Fruit fly (Drosophila melanogaster) whole organism, embryonic: ENCODE results near the gene CG10300.

ENCODE experiments used
- Aef1 ChIP-seq: fragments of 200-800 bp; sonication (Bioruptor generic); IDR thresholded peaks from 3 replicates; pipeline ENCODE4 v1.3.6; 2022; ENCODE audit warnings: missing biosample characterization, missing genetic modification characterization
- Atf3 ChIP-seq: fragments of 200-800 bp; sonication (Bioruptor generic); optimal IDR thresholded peaks from 3 replicates; lab custom pipeline; 2016; ENCODE audit warnings: missing biosample characterization, missing genetic modification characterization
- Blimp-1 ChIP-seq: fragments of 200-800 bp; sonication (Bioruptor generic); optimal IDR thresholded peaks from 3 replicates; lab custom pipeline; 2018; ENCODE audit warnings: missing biosample characterization, missing genetic modification characterization, mild to moderate bottlenecking, moderate library complexity, missing genetic modification reagents
- BtbVII ChIP-seq: fragments of 200-800 bp; sonication (Bioruptor generic); optimal IDR thresholded peaks from 3 replicates; lab custom pipeline; 2017; ENCODE audit warnings: missing biosample characterization, mild to moderate bottlenecking, missing genetic modification characterization
- CG10209 ChIP-seq: fragments of 200-800 bp; sonication (Bioruptor generic); optimal IDR thresholded peaks from 3 replicates; lab custom pipeline; 2017; ENCODE audit warnings: missing biosample characterization, mild to moderate bottlenecking, missing genetic modification characterization, missing genetic modification reagents
- CG1024 ChIP-seq: fragments of 200-800 bp; sonication (Bioruptor generic); IDR thresholded peaks from 2 replicates; pipeline ENCODE4 v1.3.6; 2022; ENCODE audit warnings: missing biosample characterization, missing genetic modification characterization
- CG10267 ChIP-seq: fragments of 200-800 bp; sonication (Bioruptor generic); optimal IDR thresholded peaks from 2 replicates; lab custom pipeline; 2018; ENCODE audit warnings: missing biosample characterization, mild to moderate bottlenecking, missing genetic modification characterization, moderate library complexity
- CG10366 ChIP-seq: fragments of 200-800 bp; sonication (Bioruptor generic); IDR thresholded peaks from 2 replicates; pipeline ENCODE4 v1.3.6; 2022; ENCODE audit warnings: missing biosample characterization, missing genetic modification characterization
- CG10979 ChIP-seq: fragments of 200-800 bp; sonication (Bioruptor generic); optimal IDR thresholded peaks from 2 replicates; lab custom pipeline; 2018; ENCODE audit warnings: missing biosample characterization, mild to moderate bottlenecking, missing genetic modification characterization, moderate library complexity
- CG11696 ChIP-seq: fragments of 200-800 bp; sonication (Bioruptor generic); IDR thresholded peaks from 2 replicates; pipeline ENCODE4 v1.3.6; 2022; ENCODE audit warnings: missing biosample characterization, missing genetic modification characterization
- CG1233 ChIP-seq: fragments of 200-800 bp; sonication (Bioruptor generic); optimal IDR thresholded peaks from 4 replicates; lab custom pipeline; 2018; ENCODE audit warnings: missing biosample characterization, mild to moderate bottlenecking, missing genetic modification characterization
- CG12659 ChIP-seq: fragments of 200-800 bp; sonication (Bioruptor generic); optimal IDR thresholded peaks from 3 replicates; lab custom pipeline; 2017; ENCODE audit warnings: mild to moderate bottlenecking, missing biosample characterization, missing genetic modification reagents, missing genetic modification characterization
- CG12942 ChIP-seq: fragments of 200-800 bp; sonication (Bioruptor generic); optimal IDR thresholded peaks from 3 replicates; lab custom pipeline; 2016; ENCODE audit warnings: missing biosample characterization, missing genetic modification characterization
- CG13624 ChIP-seq: fragments of 200-800 bp; sonication (Bioruptor generic); optimal IDR thresholded peaks from 2 replicates; lab custom pipeline; 2016; ENCODE audit warnings: missing biosample characterization, missing genetic modification characterization
- CG14441 ChIP-seq: fragments of 200-800 bp; sonication (Bioruptor generic); IDR thresholded peaks from 2 replicates; pipeline ENCODE4 v1.3.6; 2022; ENCODE audit warnings: missing biosample characterization, missing genetic modification characterization
- CG15514 ChIP-seq: fragments of 200-800 bp; sonication (Bioruptor generic); optimal IDR thresholded peaks from 3 replicates; lab custom pipeline; 2017; ENCODE audit warnings: missing biosample characterization, missing genetic modification characterization, mild to moderate bottlenecking, moderate library complexity, missing genetic modification reagents
- CG15601 ChIP-seq: fragments of 200-800 bp; sonication (Bioruptor generic); optimal IDR thresholded peaks from 3 replicates; lab custom pipeline; 2019; ENCODE audit warnings: missing biosample characterization, mild to moderate bottlenecking, missing genetic modification characterization, moderate library complexity
- CG15696 ChIP-seq: fragments of 200-800 bp; sonication (Bioruptor generic); optimal IDR thresholded peaks from 2 replicates; lab custom pipeline; 2019; ENCODE audit warnings: missing biosample characterization, mild to moderate bottlenecking, missing genetic modification characterization, moderate library complexity
- CG16815 ChIP-seq: fragments of 200-800 bp; sonication (Bioruptor generic); optimal IDR thresholded peaks from 3 replicates; lab custom pipeline; 2017; ENCODE audit warnings: missing biosample characterization, mild to moderate bottlenecking, missing genetic modification characterization
- CG17802 ChIP-seq: fragments of 200-800 bp; sonication (Bioruptor generic); optimal IDR thresholded peaks from 2 replicates; lab custom pipeline; 2018; ENCODE audit warnings: missing biosample characterization, mild to moderate bottlenecking, missing genetic modification characterization, moderate library complexity
- CG2199 ChIP-seq: fragments of 200-800 bp; sonication (Bioruptor generic); IDR thresholded peaks from 3 replicates; pipeline ENCODE4 v1.3.6; 2022; ENCODE audit warnings: missing biosample characterization, missing genetic modification characterization
- CG3407 ChIP-seq: fragments of 200-800 bp; sonication (Bioruptor generic); optimal IDR thresholded peaks from 2 replicates; lab custom pipeline; 2018; ENCODE audit warnings: missing biosample characterization, mild to moderate bottlenecking, missing genetic modification characterization
- CG34422 ChIP-seq: fragments of 200-800 bp; sonication (Bioruptor generic); IDR thresholded peaks from 3 replicates; pipeline ENCODE4 v1.3.6; 2022; ENCODE audit warnings: missing biosample characterization, missing genetic modification characterization
- CG3838 ChIP-seq: fragments of 200-800 bp; sonication (Bioruptor generic); optimal IDR thresholded peaks from 3 replicates; lab custom pipeline; 2016; ENCODE audit warnings: missing biosample characterization, missing genetic modification characterization
- CG4730 ChIP-seq: fragments of 200-800 bp; sonication (Bioruptor generic); IDR thresholded peaks from 2 replicates; pipeline ENCODE4 v1.3.6; 2022; ENCODE audit warnings: missing biosample characterization, missing genetic modification characterization
- CG4854 ChIP-seq: fragments of 200-800 bp; sonication (Bioruptor generic); optimal IDR thresholded peaks from 2 replicates; lab custom pipeline; 2016; ENCODE audit warnings: missing biosample characterization, missing genetic modification characterization, inconsistent platforms
- CG5180 ChIP-seq: fragments of 200-800 bp; sonication (Bioruptor generic); optimal IDR thresholded peaks from 3 replicates; lab custom pipeline; 2017; ENCODE audit warnings: missing biosample characterization, missing genetic modification characterization, mild to moderate bottlenecking, moderate library complexity, missing genetic modification reagents
- CG7745 ChIP-seq: fragments of 200-800 bp; sonication (Bioruptor generic); optimal IDR thresholded peaks from 2 replicates; lab custom pipeline; 2018; ENCODE audit warnings: missing biosample characterization, mild to moderate bottlenecking, missing genetic modification characterization, moderate library complexity
- CG8359 ChIP-seq: fragments of 200-800 bp; sonication (Bioruptor generic); optimal IDR thresholded peaks from 2 replicates; lab custom pipeline; 2017; ENCODE audit warnings: missing biosample characterization, mild to moderate bottlenecking, missing genetic modification characterization, borderline replicate concordance
- CG9932 ChIP-seq: fragments of 200-800 bp; sonication (Bioruptor generic); IDR thresholded peaks from 2 replicates; pipeline ENCODE4 v1.3.6; 2022; ENCODE audit warnings: missing biosample characterization, missing genetic modification characterization
- D19B ChIP-seq: fragments of 200-800 bp; sonication (Bioruptor generic); optimal IDR thresholded peaks from 2 replicates; lab custom pipeline; 2017; ENCODE audit warnings: missing biosample characterization, mild to moderate bottlenecking, missing genetic modification characterization
- Elba2 ChIP-seq: fragments of 200-800 bp; sonication (Bioruptor generic); optimal IDR thresholded peaks from 3 replicates; lab custom pipeline; 2016; ENCODE audit warnings: missing biosample characterization, missing genetic modification characterization
- Hr78 ChIP-seq, 2 experiments: fragments of 200-800 bp in 1 of 2; fragments of >200 bp in 1 of 2; sonication (Bioruptor generic) in 1 of 2; optimal IDR thresholded peaks; 2 replicates each; lab custom pipeline; 2017 to 2019; ENCODE audit warnings: missing biosample characterization in 2 of 2, missing genetic modification characterization in 2 of 2, mild to moderate bottlenecking in 1 of 2, moderate library complexity in 1 of 2
- Usf ChIP-seq: fragments of 200-800 bp; sonication (Bioruptor generic); optimal IDR thresholded peaks from 2 replicates; lab custom pipeline; 2017; ENCODE audit warnings: missing genotype, missing biosample characterization, missing genetic modification characterization
- Xbp1 ChIP-seq: fragments of 200-800 bp; sonication (Bioruptor generic); optimal IDR thresholded peaks from 3 replicates; lab custom pipeline; 2016; ENCODE audit warnings: missing biosample characterization, mild to moderate bottlenecking, missing genetic modification characterization
- bsh ChIP-seq, 2 experiments: fragments of 200-800 bp; sonication (Bioruptor generic); optimal IDR thresholded peaks; 2 replicates each; lab custom pipeline; 2017 to 2018; ENCODE audit warnings: mild to moderate bottlenecking in 2 of 2, missing biosample characterization in 2 of 2, missing genetic modification characterization in 2 of 2, moderate library complexity in 1 of 2
- danr ChIP-seq: fragments of 200-800 bp; sonication (Bioruptor generic); IDR thresholded peaks from 2 replicates; pipeline ENCODE4 v1.3.6; 2022; ENCODE audit warnings: missing biosample characterization, missing genetic modification characterization
- esg ChIP-seq: fragments of 200-800 bp; sonication (Bioruptor generic); conservative IDR thresholded peaks from 2 replicates; pipeline ENCODE4 v1.3.6; 2022; ENCODE audit warnings: missing biosample characterization, missing genetic modification characterization
- fd96Cb ChIP-seq: fragments of 200-800 bp; sonication (Bioruptor generic); optimal IDR thresholded peaks from 2 replicates; lab custom pipeline; 2018; ENCODE audit warnings: missing biosample characterization, mild to moderate bottlenecking, missing genetic modification characterization, moderate library complexity
- gce ChIP-seq: fragments of 200-800 bp; sonication (Bioruptor generic); IDR thresholded peaks from 3 replicates; pipeline ENCODE4 v1.3.6; 2022; ENCODE audit warnings: missing biosample characterization, missing genetic modification characterization
- gem ChIP-seq: fragments of 200-800 bp; sonication (Bioruptor generic); optimal IDR thresholded peaks from 2 replicates; lab custom pipeline; 2019; ENCODE audit warnings: missing biosample characterization, mild to moderate bottlenecking, missing genetic modification characterization, moderate library complexity
- grn ChIP-seq: fragments of 200-800 bp; sonication (Bioruptor generic); optimal IDR thresholded peaks from 3 replicates; lab custom pipeline; 2017; ENCODE audit warnings: missing biosample characterization, missing genetic modification characterization
- hbn ChIP-seq: fragments of 200-800 bp; sonication (Bioruptor generic); IDR thresholded peaks from 2 replicates; pipeline ENCODE4 v1.3.6; 2022; ENCODE audit warnings: missing biosample characterization, missing genetic modification characterization; ENCODE audit not compliant: partially characterized antibody
- her ChIP-seq: fragments of 200-800 bp; sonication (Bioruptor generic); optimal IDR thresholded peaks from 2 replicates; lab custom pipeline; 2016; ENCODE audit warnings: missing biosample characterization, missing genetic modification characterization
- hkb ChIP-seq, 2 experiments: fragments of 200-800 bp in 1 of 2; fragments of >200 bp in 1 of 2; sonication (Bioruptor generic) in 1 of 2; IDR thresholded peaks in 1 of 2; optimal IDR thresholded peaks in 1 of 2; 2 replicates each; pipeline versions ENCODE4 v1.3.6 to Lab custom; 2017 to 2022; ENCODE audit warnings: missing biosample characterization in 1 of 2, missing genetic modification characterization in 1 of 2
- jumu ChIP-seq: fragments of 200-800 bp; sonication (Bioruptor generic); optimal IDR thresholded peaks from 3 replicates; lab custom pipeline; 2016; ENCODE audit warnings: missing biosample characterization, missing genetic modification characterization
- kah ChIP-seq: fragments of 200-800 bp; sonication (Bioruptor generic); optimal IDR thresholded peaks from 2 replicates; lab custom pipeline; 2018; ENCODE audit warnings: missing biosample characterization, mild to moderate bottlenecking, missing genetic modification characterization
- knrl ChIP-seq: fragments of 200-800 bp; sonication (Bioruptor generic); IDR thresholded peaks from 3 replicates; pipeline ENCODE4 v1.3.6; 2022; ENCODE audit warnings: missing biosample characterization, missing genetic modification characterization; ENCODE audit not compliant: partially characterized antibody
- mld ChIP-seq: fragments of 200-800 bp; sonication (Bioruptor generic); IDR thresholded peaks from 3 replicates; pipeline ENCODE4 v1.3.6; 2022; ENCODE audit warnings: missing biosample characterization, missing genetic modification characterization; ENCODE audit not compliant: partially characterized antibody
- sens ChIP-seq: fragments of 200-800 bp; sonication (Bioruptor generic); peaks from one replicate; lab custom pipeline; 2016; ENCODE audit warnings: missing biosample characterization, missing genetic modification characterization
- twi ChIP-seq: fragments of 200-800 bp; optimal IDR thresholded peaks from 2 replicates; lab custom pipeline; 2019; ENCODE audit warnings: missing biosample characterization, mild to moderate bottlenecking, missing genetic modification characterization, moderate library complexity

CG10300 gene

dm6 chr3R:23732990-23733512, 21.7 kb downstream of the CG10300 start, which contains the start of the genes Hmgcr and Rpn9 (continued):
- no peak for TF ChIP-seq esg (GFP tag; lab: Robert Waterston, UW)
- TF ChIP-seq CG17802 (tag; lab: Kevin White, UChicago): no peak
- no peak for TF ChIP-seq fd96Cb (tag; lab: Kevin White, UChicago)
- TF ChIP-seq gem (tag; lab: Kevin White, UChicago): peak; percentile 35
- no peak for TF ChIP-seq CG4854 (GFP tag; lab: Kevin White, UChicago)
- TF ChIP-seq CG15601 (tag; lab: Kevin White, UChicago): peak; percentile 76
- no peak for TF ChIP-seq CG5180
- no peak for TF ChIP-seq CG15696 (tag; lab: Kevin White, UChicago)
- TF ChIP-seq CG9932: no peak
- no peak for TF ChIP-seq CG10366 (GFP tag; lab: Robert Waterston, UW)
- TF ChIP-seq CG13624 (GFP tag; lab: Kevin White, UChicago): peak; percentile 14
- TF ChIP-seq twi: peak; percentile 43
- no peak for TF ChIP-seq bsh (GFP tag; optimal IDR thresholded peaks at IDR 0.05; lab: Kevin White, UChicago)
- no peak for TF ChIP-seq Atf3 (GFP tag; lab: Kevin White, UChicago)
- peak; percentile 88 for TF ChIP-seq sens
- peak; percentile 68 for TF ChIP-seq CG10267 (tag; lab: Kevin White, UChicago)
- TF ChIP-seq CG4730 (GFP tag; lab: Robert Waterston, UW): no peak
- no peak for TF ChIP-seq CG10979 (tag; lab: Kevin White, UChicago)
- TF ChIP-seq CG15514: peak; percentile 67
- TF ChIP-seq CG10209: no peak
- TF ChIP-seq CG12659 (GFP tag; lab: Kevin White, UChicago): peak; percentile 83
- no peak for TF ChIP-seq hbn (GFP tag; lab: Robert Waterston, UW)
- no peak for TF ChIP-seq CG12942
- no peak for TF ChIP-seq danr (GFP tag; lab: Robert Waterston, UW)
- no peak for TF ChIP-seq CG3838 (GFP tag; lab: Kevin White, UChicago)
- TF ChIP-seq hkb (optimal IDR thresholded peaks at IDR 0.05; lab: Kevin White, UChicago): peak; percentile 89
- no peak for TF ChIP-seq hkb (GFP tag; IDR thresholded peaks at IDR 0.05; lab: Robert Waterston, UW)
- no peak for TF ChIP-seq Aef1 (GFP tag; lab: Robert Waterston, UW)
- no peak for TF ChIP-seq grn (GFP tag; lab: Kevin White, UChicago)
- peak; percentile 12 for TF ChIP-seq Xbp1 (GFP tag; lab: Kevin White, UChicago)
- no peak for TF ChIP-seq D19B (GFP tag; lab: Kevin White, UChicago)
- TF ChIP-seq jumu (GFP tag; lab: Kevin White, UChicago): peak; percentile 8
- TF ChIP-seq CG16815: no peak
- TF ChIP-seq CG7745: no peak
- TF ChIP-seq her: no peak
- TF ChIP-seq CG3407 (GFP tag; lab: Kevin White, UChicago): no peak
- TF ChIP-seq CG11696 (GFP tag; lab: Robert Waterston, UW): no peak
- TF ChIP-seq Hr78 (GFP tag; optimal IDR thresholded peaks at IDR 0.05; lab: Kevin White, UChicago): no peak

- TF ChIP-seq CG2199 (GFP tag; lab: Robert Waterston, UW) (0 out of 3 replicates have a peak, but pooled peaks have one; percentile 22), CG8359 (GFP tag; lab: Kevin White, UChicago) (peak; percentile 16), Blimp-1 (GFP tag; lab: Kevin White, UChicago) (peak; percentile 68), CG14441 (GFP tag; lab: Robert Waterston, UW) (no peak), BtbVII (GFP tag; lab: Kevin White, UChicago) (no peak), Elba2 (GFP tag; lab: Kevin White, UChicago) (peak; percentile 51), knrl (no peak), kah (no peak), CG1233 (GFP tag; lab: Kevin White, UChicago) (no peak), gce (GFP tag; lab: Robert Waterston, UW) (peak; percentile 32; the same call in 1 of the 3 replicates), CG4854 (GFP tag; lab: Kevin White, UChicago) (no peak), CG1024 (GFP tag; lab: Robert Waterston, UW) (no peak), Usf (GFP tag; lab: Kevin White, UChicago) (no peak), CG34422 (GFP tag; lab: Robert Waterston, UW) (no peak), mld (GFP tag; lab: Robert Waterston, UW) (no peak)
These were observed 22.4 kb downstream of the CG10300 start for dm6 chr3R:23733771-23734170.
